Fruit fly (Drosophila melanogaster) whole organism, embryonic: ENCODE measurements around the gene CG18662.

ENCODE experiments used
- BEAF-32 ChIP-seq: fragments of 200-800 bp; sonication (Bioruptor generic); optimal IDR thresholded peaks from 3 replicates; lab custom pipeline; 2017; ENCODE audit warnings: missing biosample characterization, missing genetic modification characterization, mild to moderate bottlenecking, moderate library complexity, missing genetic modification reagents
- BtbVII ChIP-seq: fragments of 200-800 bp; sonication (Bioruptor generic); optimal IDR thresholded peaks from 3 replicates; lab custom pipeline; 2017; ENCODE audit warnings: missing biosample characterization, mild to moderate bottlenecking, missing genetic modification characterization
- C15 ChIP-seq: fragments of 200-800 bp; sonication (Bioruptor generic); IDR thresholded peaks from 3 replicates; pipeline ENCODE4 v1.3.6; 2022; ENCODE audit warnings: missing biosample characterization, missing genetic modification characterization
- CG10267 ChIP-seq: fragments of 200-800 bp; sonication (Bioruptor generic); optimal IDR thresholded peaks from 2 replicates; lab custom pipeline; 2018; ENCODE audit warnings: missing biosample characterization, mild to moderate bottlenecking, missing genetic modification characterization, moderate library complexity
- CG10366 ChIP-seq: fragments of 200-800 bp; sonication (Bioruptor generic); IDR thresholded peaks from 2 replicates; pipeline ENCODE4 v1.3.6; 2022; ENCODE audit warnings: missing biosample characterization, missing genetic modification characterization
- CG10654 ChIP-seq: fragments of 200-800 bp; sonication (Bioruptor generic); optimal IDR thresholded peaks from 2 replicates; lab custom pipeline; 2016; ENCODE audit warnings: missing biosample characterization, missing genetic modification characterization
- CG11504 ChIP-seq: fragments of 200-800 bp; sonication (Bioruptor generic); optimal IDR thresholded peaks from 3 replicates; lab custom pipeline; 2019; ENCODE audit warnings: missing biosample characterization, mild to moderate bottlenecking, missing genetic modification characterization, moderate library complexity
- CG12104 ChIP-seq: fragments of 200-800 bp; sonication (Bioruptor generic); optimal IDR thresholded peaks from 3 replicates; lab custom pipeline; 2016; ENCODE audit warnings: missing biosample characterization, missing genetic modification characterization
- CG12391 ChIP-seq: fragments of 200-800 bp; sonication (Bioruptor generic); optimal IDR thresholded peaks from 3 replicates; lab custom pipeline; 2018; ENCODE audit warnings: missing biosample characterization, mild to moderate bottlenecking, missing genetic modification characterization, moderate library complexity
- CG13123 ChIP-seq: fragments of 200-800 bp; sonication (Bioruptor generic); optimal IDR thresholded peaks from 2 replicates; lab custom pipeline; 2016; ENCODE audit warnings: missing biosample characterization, missing genetic modification characterization
- CG13424 ChIP-seq: fragments of 200-800 bp; sonication (Bioruptor generic); optimal IDR thresholded peaks from 2 replicates; lab custom pipeline; 2019; ENCODE audit warnings: missing biosample characterization, mild to moderate bottlenecking, missing genetic modification characterization, moderate library complexity
- CG13775 ChIP-seq: fragments of 200-800 bp; sonication (Bioruptor generic); optimal IDR thresholded peaks from 3 replicates; lab custom pipeline; 2017; ENCODE audit warnings: missing biosample characterization, mild to moderate bottlenecking, missing genetic modification characterization
- CG14965 ChIP-seq: fragments of 200-800 bp; sonication (Bioruptor generic); optimal IDR thresholded peaks from 2 replicates; lab custom pipeline; 2016; ENCODE audit warnings: missing biosample characterization, missing genetic modification characterization, borderline replicate concordance
- CG15073 ChIP-seq: fragments of 200-800 bp; sonication (Bioruptor generic); optimal IDR thresholded peaks from 2 replicates; lab custom pipeline; 2016; ENCODE audit warnings: missing biosample characterization, missing genetic modification characterization
- CG17328 ChIP-seq: fragments of 200-800 bp; sonication (Bioruptor generic); IDR thresholded peaks from 2 replicates; pipeline ENCODE4 v1.3.6; 2022; ENCODE audit warnings: missing biosample characterization, missing genetic modification characterization
- CG17802 ChIP-seq: fragments of 200-800 bp; sonication (Bioruptor generic); optimal IDR thresholded peaks from 2 replicates; lab custom pipeline; 2018; ENCODE audit warnings: missing biosample characterization, mild to moderate bottlenecking, missing genetic modification characterization, moderate library complexity
- CG3163 ChIP-seq: fragments of 200-800 bp; sonication (Bioruptor generic); optimal IDR thresholded peaks from 3 replicates; lab custom pipeline; 2016; ENCODE audit warnings: missing biosample characterization, missing genetic modification characterization
- CG32772 ChIP-seq: fragments of 200-800 bp; sonication (Bioruptor generic); IDR thresholded peaks from 2 replicates; pipeline ENCODE4 v1.3.6; 2022; ENCODE audit warnings: missing biosample characterization, missing genetic modification characterization
- CG33557 ChIP-seq: fragments of 200-800 bp; sonication (Bioruptor generic); optimal IDR thresholded peaks from 2 replicates; lab custom pipeline; 2019; ENCODE audit warnings: missing biosample characterization, mild to moderate bottlenecking, missing genetic modification characterization, moderate library complexity
- CG3838 ChIP-seq: fragments of 200-800 bp; sonication (Bioruptor generic); optimal IDR thresholded peaks from 3 replicates; lab custom pipeline; 2016; ENCODE audit warnings: missing biosample characterization, missing genetic modification characterization
- CG4328 ChIP-seq: fragments of 200-800 bp; sonication (Bioruptor generic); optimal IDR thresholded peaks from 3 replicates; lab custom pipeline; 2017; ENCODE audit warnings: missing biosample characterization, missing genetic modification reagents, missing genetic modification characterization
- CG5180 ChIP-seq: fragments of 200-800 bp; sonication (Bioruptor generic); optimal IDR thresholded peaks from 3 replicates; lab custom pipeline; 2017; ENCODE audit warnings: missing biosample characterization, missing genetic modification characterization, mild to moderate bottlenecking, moderate library complexity, missing genetic modification reagents
- CG5953 ChIP-seq: fragments of 200-800 bp; sonication (Bioruptor generic); IDR thresholded peaks from 2 replicates; pipeline ENCODE4 v1.3.6; 2022; ENCODE audit warnings: missing biosample characterization, missing genetic modification characterization
- CG6813 ChIP-seq: fragments of 200-800 bp; sonication (Bioruptor generic); optimal IDR thresholded peaks from 2 replicates; lab custom pipeline; 2017; ENCODE audit warnings: missing biosample characterization, missing genetic modification characterization, mild to moderate bottlenecking, moderate library complexity, missing genetic modification reagents
- CG7987 ChIP-seq: fragments of 200-800 bp; sonication (Bioruptor generic); optimal IDR thresholded peaks from 2 replicates; lab custom pipeline; 2018; ENCODE audit warnings: missing biosample characterization, mild to moderate bottlenecking, missing genetic modification characterization, moderate library complexity
- CG8281 ChIP-seq: fragments of 200-800 bp; sonication (Bioruptor generic); optimal IDR thresholded peaks from 2 replicates; lab custom pipeline; 2018; ENCODE audit warnings: missing biosample characterization, mild to moderate bottlenecking, missing genetic modification characterization, moderate library complexity
- CG8478 ChIP-seq: fragments of >200 bp; optimal IDR thresholded peaks from 2 replicates; lab custom pipeline; 2018
- CTCF ChIP-seq: fragments of 200-800 bp; sonication (Bioruptor generic); optimal IDR thresholded peaks from 2 replicates; lab custom pipeline; 2017; ENCODE audit warnings: missing biosample characterization, mild to moderate bottlenecking, missing genetic modification characterization, moderate library complexity
- Drgx ChIP-seq: fragments of 200-800 bp; sonication (Bioruptor generic); IDR thresholded peaks from 2 replicates; pipeline ENCODE4 v1.3.6; 2022; ENCODE audit warnings: missing biosample characterization, missing genetic modification characterization
- Hmr ChIP-seq: fragments of 200-800 bp; sonication (Bioruptor generic); optimal IDR thresholded peaks from 3 replicates; lab custom pipeline; 2017; ENCODE audit warnings: mild to moderate bottlenecking, missing biosample characterization, missing genetic modification reagents, missing genetic modification characterization
- Mes4 ChIP-seq: fragments of 200-800 bp; sonication (Bioruptor generic); optimal IDR thresholded peaks from 2 replicates; lab custom pipeline; 2016; ENCODE audit warnings: missing biosample characterization, missing genetic modification characterization
- PHDP ChIP-seq: fragments of 200-800 bp; sonication (Bioruptor generic); optimal IDR thresholded peaks from 3 replicates; lab custom pipeline; 2018; ENCODE audit warnings: missing biosample characterization, mild to moderate bottlenecking, missing genetic modification characterization, moderate library complexity
- amos ChIP-seq: fragments of 200-800 bp; sonication (Bioruptor generic); IDR thresholded peaks from 2 replicates; pipeline ENCODE4 v1.3.6; 2022; ENCODE audit warnings: missing biosample characterization, missing genetic modification characterization; ENCODE audit not compliant: partially characterized antibody
- aop ChIP-seq: fragments of 200-800 bp; sonication (Bioruptor generic); IDR thresholded peaks from 2 replicates; pipeline ENCODE4 v1.3.6; 2022; ENCODE audit warnings: missing biosample characterization, missing genetic modification characterization
- cad ChIP-seq: fragments of >200 bp; optimal IDR thresholded peaks from 2 replicates; lab custom pipeline; 2017; ENCODE audit warnings: missing biosample characterization, missing genetic modification characterization
- crol ChIP-seq: fragments of 200-800 bp; sonication (Bioruptor generic); IDR thresholded peaks from 2 replicates; pipeline ENCODE4 v1.3.6; 2022; ENCODE audit warnings: missing biosample characterization, missing genetic modification characterization
- ems ChIP-seq: fragments of 200-800 bp; sonication (Bioruptor generic); optimal IDR thresholded peaks from 3 replicates; lab custom pipeline; 2016; ENCODE audit warnings: missing biosample characterization, missing genetic modification characterization
- en ChIP-seq: fragments of 200-800 bp; sonication (Bioruptor generic); optimal IDR thresholded peaks from 2 replicates; lab custom pipeline; 2016; ENCODE audit warnings: missing biosample characterization, missing genetic modification characterization
- h ChIP-seq: fragments of >200 bp; optimal IDR thresholded peaks from 2 replicates; lab custom pipeline; 2017
- insv ChIP-seq, 2 experiments: fragments of 200-800 bp; sonication (Bioruptor generic); optimal IDR thresholded peaks; 3 replicates each; lab custom pipeline; 2016 to 2018; ENCODE audit warnings: missing biosample characterization in 2 of 2, missing genetic modification characterization in 2 of 2
- lab ChIP-seq: fragments of 200-800 bp; sonication (Bioruptor generic); optimal IDR thresholded peaks from 3 replicates; lab custom pipeline; 2017; ENCODE audit warnings: missing biosample characterization, missing genetic modification characterization, mild to moderate bottlenecking, moderate library complexity, missing genetic modification reagents
- lov ChIP-seq, 2 experiments: fragments of 200-800 bp in 1 of 2; fragments of >200 bp in 1 of 2; sonication (Bioruptor generic) in 1 of 2; IDR thresholded peaks in 1 of 2; optimal IDR thresholded peaks in 1 of 2; 2 replicates in 1 of 2; 3 replicates in 1 of 2; pipeline versions ENCODE4 v1.3.6 to Lab custom; 2017 to 2022; ENCODE audit warnings: missing biosample characterization in 1 of 2, missing genetic modification characterization in 1 of 2
- mam ChIP-seq: fragments of 200-800 bp; sonication (Bioruptor generic); optimal IDR thresholded peaks from 3 replicates; lab custom pipeline; 2016; ENCODE audit warnings: missing biosample characterization, missing genetic modification characterization
- mirr ChIP-seq: fragments of 200-800 bp; sonication (Bioruptor generic); optimal IDR thresholded peaks from 3 replicates; lab custom pipeline; 2018; ENCODE audit warnings: missing biosample characterization, mild to moderate bottlenecking, missing genetic modification characterization
- oc ChIP-seq: fragments of 200-800 bp; sonication (Bioruptor generic); optimal IDR thresholded peaks from 2 replicates; lab custom pipeline; 2018; ENCODE audit warnings: missing biosample characterization, mild to moderate bottlenecking, missing genetic modification characterization, moderate library complexity
- pros ChIP-seq: fragments of 200-800 bp; sonication (Bioruptor generic); optimal IDR thresholded peaks from 3 replicates; lab custom pipeline; 2019; ENCODE audit warnings: missing biosample characterization, mild to moderate bottlenecking, missing genetic modification characterization, moderate library complexity
- sens ChIP-seq: fragments of 200-800 bp; sonication (Bioruptor generic); peaks from one replicate; lab custom pipeline; 2016; ENCODE audit warnings: missing biosample characterization, missing genetic modification characterization
- trh ChIP-seq: fragments of 200-800 bp; sonication (Bioruptor generic); optimal IDR thresholded peaks from 2 replicates; lab custom pipeline; 2016; ENCODE audit warnings: missing biosample characterization, missing genetic modification characterization
- wdn ChIP-seq: fragments of 200-800 bp; sonication (Bioruptor generic); IDR thresholded peaks from 2 replicates; pipeline ENCODE4 v1.3.6; 2022; ENCODE audit warnings: missing biosample characterization, missing genetic modification characterization

The CG18662 gene

DNA sequence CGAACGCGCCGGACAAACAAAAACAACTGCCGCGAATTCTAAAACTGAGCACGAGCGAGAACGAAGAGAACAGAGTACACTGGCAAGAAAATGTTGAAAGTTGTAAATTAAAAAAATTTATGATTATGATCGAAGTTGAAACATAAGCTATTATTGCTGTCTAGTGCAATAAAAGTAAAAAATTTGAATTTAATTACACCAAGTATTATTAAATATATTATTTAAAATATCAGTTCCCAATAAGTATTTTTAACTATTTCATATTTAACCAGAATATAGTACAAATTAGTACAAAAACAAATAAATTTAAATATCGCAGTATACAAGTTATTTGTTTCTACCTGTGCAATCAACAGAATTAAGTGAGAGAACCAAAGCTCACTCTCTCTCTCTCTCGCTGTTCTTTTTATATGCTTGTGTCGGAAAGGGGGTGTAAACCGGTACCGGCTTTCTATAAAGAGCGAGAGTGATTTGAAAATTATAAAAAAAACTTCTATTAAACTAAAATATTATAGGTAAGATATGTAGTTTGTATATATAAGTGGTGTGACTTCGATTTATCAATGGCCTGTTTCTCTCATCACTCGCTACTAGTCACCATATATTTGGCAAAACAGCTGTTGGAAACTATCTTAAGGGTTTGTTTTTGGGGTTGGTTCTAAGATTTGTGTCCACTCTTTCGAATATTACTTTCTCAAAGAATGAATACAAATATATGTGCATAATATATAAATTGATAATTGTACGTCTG is 29.1 kb upstream of the CG18662 start, which contains the start of gene C1GalTA (continued):
- peak; percentile 97 for TF ChIP-seq CG13775 (GFP tag; lab: Kevin White, UChicago)
- TF ChIP-seq amos: no peak
- peak; percentile 100 for TF ChIP-seq CG12391 (tag; lab: Kevin White, UChicago)
- TF ChIP-seq CG5180: peak; percentile 90
- TF ChIP-seq CG33557: peak; percentile 99
- TF ChIP-seq BtbVII (GFP tag; lab: Kevin White, UChicago): peak; percentile 98
- peak; percentile 93 for TF ChIP-seq CG13123
- peak; percentile 97 for TF ChIP-seq Drgx (GFP tag; lab: Robert Waterston, UW)
- no peak for TF ChIP-seq CG14965 (GFP tag; lab: Kevin White, UChicago)
- TF ChIP-seq C15 (GFP tag; lab: Robert Waterston, UW): peak; percentile 83; the same call in 2 of the 3 replicates
- peak; percentile 99 for TF ChIP-seq Hmr
- peak; percentile 61 for TF ChIP-seq CTCF (GFP tag; lab: Kevin White, UChicago)
- TF ChIP-seq trh (GFP tag; lab: Kevin White, UChicago): peak; percentile 91
- peak; percentile 90 for TF ChIP-seq CG8281 (tag; lab: Kevin White, UChicago)
- TF ChIP-seq CG11504 (tag; lab: Kevin White, UChicago): peak; percentile 98
- peak; percentile 98 for TF ChIP-seq CG10267 (tag; lab: Kevin White, UChicago)
- peak; percentile 23 for TF ChIP-seq CG3163 (GFP tag; lab: Kevin White, UChicago)
- no peak for TF ChIP-seq CG3838 (GFP tag; lab: Kevin White, UChicago)
- peak; percentile 97 for TF ChIP-seq CG12104 (GFP tag; lab: Kevin White, UChicago)
- TF ChIP-seq CG32772: peak; percentile 94
- peak; percentile 96 for TF ChIP-seq CG17328 (GFP tag; lab: Robert Waterston, UW)
- TF ChIP-seq CG17802 (tag; lab: Kevin White, UChicago): peak; percentile 77
- peak; percentile 99 for TF ChIP-seq CG13424 (tag; lab: Kevin White, UChicago)
- TF ChIP-seq Mes4 (GFP tag; lab: Kevin White, UChicago): peak; percentile 57
- peak; percentile 98 for TF ChIP-seq oc (tag; lab: Kevin White, UChicago)
- no peak for TF ChIP-seq cad (GFP tag; lab: Kevin White, UChicago)
- no peak for TF ChIP-seq aop (GFP tag; lab: Robert Waterston, UW)
- peak; percentile 98 for TF ChIP-seq lab
- peak; percentile 84; the same call in 1 of the 2 replicates for TF ChIP-seq CG5953
- TF ChIP-seq CG6813 (GFP tag; lab: Kevin White, UChicago): peak; percentile 96
- no peak for TF ChIP-seq lov (optimal IDR thresholded peaks at IDR 0.05; lab: Kevin White, UChicago)
- TF ChIP-seq lov (GFP tag; IDR thresholded peaks at IDR 0.05; lab: Robert Waterston, UW): no peak; the same call in 1 of the 3 replicates
- no peak for TF ChIP-seq BEAF-32 (GFP tag; lab: Kevin White, UChicago)
- no peak for TF ChIP-seq h (lab: Kevin White, UChicago)
- TF ChIP-seq ems (GFP tag; lab: Kevin White, UChicago): peak; percentile 64
- TF ChIP-seq insv (GFP tag; optimal IDR thresholded peaks at IDR 0.05; lab: Kevin White, UChicago): peak in 1 of 2 experiments; percentile 69
- TF ChIP-seq mirr (GFP tag; lab: Kevin White, UChicago): peak; percentile 62
- peak; percentile 99 for TF ChIP-seq PHDP (tag; lab: Kevin White, UChicago)
- peak; percentile 17 for TF ChIP-seq en (GFP tag; lab: Kevin White, UChicago)
- no peak for TF ChIP-seq CG8478
- peak; percentile 83 for TF ChIP-seq CG7987 (GFP tag; lab: Kevin White, UChicago)
- peak; percentile 90 for TF ChIP-seq CG10366
- peak; percentile 96 for TF ChIP-seq CG4328 (GFP tag; lab: Kevin White, UChicago)
- peak; percentile 68 for TF ChIP-seq crol (GFP tag; lab: Robert Waterston, UW)
- TF ChIP-seq mam (GFP tag; lab: Kevin White, UChicago): peak; percentile 56
- peak; percentile 90 for TF ChIP-seq wdn (GFP tag; lab: Robert Waterston, UW)
- TF ChIP-seq CG15073: peak; percentile 35
- TF ChIP-seq sens: peak; percentile 93
- peak; percentile 90 for TF ChIP-seq pros (GFP tag; lab: Kevin White, UChicago)
- TF ChIP-seq CG10654: peak; percentile 94
